Worm (Caenorhabditis elegans): ENCODE results near the gene Y46D2A.3.

ce11 chrII:3278634-3279033 is 48.4 kb downstream of the Y46D2A.3 start, which contains the start of gene wht-4:
- no peak for TF ChIP-seq klf-2 (GFP tag; conservative IDR thresholded peaks at IDR 0.05)
- no peak for TF ChIP-seq med-1 (GFP tag; optimal IDR thresholded peaks at IDR 0.05; ENCODE audit: insufficient read depth)
- no peak for TF ChIP-seq T22C8.4 (GFP tag; IDR thresholded peaks at IDR 0.05)
- TF ChIP-seq ztf-29 (GFP tag; IDR thresholded peaks at IDR 0.05): no peak
- TF ChIP-seq ref-1 (GFP tag; conservative IDR thresholded peaks at IDR 0.05): no peak
- no peak for TF ChIP-seq cog-1 (tag; optimal IDR thresholded peaks at IDR 0.05)
- no peak for TF ChIP-seq ztf-23 (GFP tag; IDR thresholded peaks at IDR 0.05)
- no peak for TF ChIP-seq tab-1 (GFP tag; IDR thresholded peaks at IDR 0.05)
- no peak for TF ChIP-seq flt-1 (GFP tag; IDR thresholded peaks at IDR 0.05)

Measured in whole organism, midembryonic.